Worm (Caenorhabditis elegans): ENCODE results near the gene K07E8.7.

Gene K07E8.7

DNA sequence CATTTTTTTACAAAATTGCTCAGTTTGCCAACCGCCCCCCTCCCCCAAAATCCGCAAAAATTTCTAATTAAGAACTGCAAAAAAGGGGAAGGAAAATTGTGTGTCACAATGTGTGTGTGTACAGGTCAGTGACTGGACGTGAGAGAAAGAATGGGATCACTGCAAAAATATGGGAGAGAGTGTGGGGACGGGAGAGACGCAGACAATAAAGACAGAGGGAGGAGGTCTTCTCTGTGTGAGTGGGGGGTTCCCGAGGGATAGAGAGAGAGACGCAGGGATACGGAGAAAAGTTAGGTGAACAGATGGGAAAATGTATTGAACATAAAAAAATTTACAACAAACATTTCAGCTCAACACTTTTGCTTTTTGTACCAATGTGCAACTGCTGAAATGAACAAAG, 24.2 kb downstream of the K07E8.7 start:
- TF ChIP-seq hlh-8 (tag; optimal IDR thresholded peaks at IDR 0.05), result no peak
- no peak for TF ChIP-seq pros-1 (tag; optimal IDR thresholded peaks at IDR 0.05)
- TF ChIP-seq hlh-6 (tag; optimal IDR thresholded peaks at IDR 0.05), result no peak
- TF ChIP-seq elt-2 (tag; optimal IDR thresholded peaks at IDR 0.05), result no peak
- TF ChIP-seq ceh-48 (tag; optimal IDR thresholded peaks at IDR 0.05), result no peak
- peak; percentile 4 for TF ChIP-seq F13H6.1 (tag; optimal IDR thresholded peaks at IDR 0.05)
- TF ChIP-seq elt-4 (tag; optimal IDR thresholded peaks at IDR 0.05), result no peak
- no peak for TF ChIP-seq hlh-13 (GFP tag; optimal IDR thresholded peaks at IDR 0.05)
- no peak for TF ChIP-seq ceh-22 (tag; optimal IDR thresholded peaks at IDR 0.05)
- no peak for TF ChIP-seq pha-2 (tag; optimal IDR thresholded peaks at IDR 0.05)
- no peak for TF ChIP-seq ceh-14 (tag; optimal IDR thresholded peaks at IDR 0.05)
- peak; percentile 18 for TF ChIP-seq hlh-30 (tag; optimal IDR thresholded peaks at IDR 0.05; ENCODE audit: insufficient read depth)
- no peak for TF ChIP-seq ceh-45 (GFP tag; IDR thresholded peaks at IDR 0.05)
- peak; percentile 75 for TF ChIP-seq unc-55 (GFP tag; optimal IDR thresholded peaks at IDR 0.05)
- no peak for TF ChIP-seq Y22D7AL.16 (tag; optimal IDR thresholded peaks at IDR 0.05)
- TF ChIP-seq pax-1 (tag; optimal IDR thresholded peaks at IDR 0.05), result no peak
- TF ChIP-seq K02D7.2 (tag; optimal IDR thresholded peaks at IDR 0.05), result no peak
- TF ChIP-seq ceh-2 (tag; optimal IDR thresholded peaks at IDR 0.05), result peak; percentile 2
- TF ChIP-seq lin-11 (tag; optimal IDR thresholded peaks at IDR 0.05), result no peak
- no peak for TF ChIP-seq ceh-6 (GFP tag; optimal IDR thresholded peaks at IDR 0.05)
- no peak for TF ChIP-seq fax-1 (tag; optimal IDR thresholded peaks at IDR 0.05)
- TF ChIP-seq sox-4 (tag; optimal IDR thresholded peaks at IDR 0.05), result no peak
- no peak for TF ChIP-seq sox-2 (GFP tag; IDR thresholded peaks at IDR 0.05)
- no peak for TF ChIP-seq fkh-10 (GFP tag; optimal IDR thresholded peaks at IDR 0.05)
- TF ChIP-seq unc-86 (tag; optimal IDR thresholded peaks at IDR 0.05), result no peak
- no peak for TF ChIP-seq gmeb-2 (tag; optimal IDR thresholded peaks at IDR 0.05)
- TF ChIP-seq nfya-1 (tag; optimal IDR thresholded peaks at IDR 0.05), result peak; percentile 62
- TF ChIP-seq madf-2 (tag; optimal IDR thresholded peaks at IDR 0.05), result no peak
- no peak for TF ChIP-seq ceh-18 (tag; optimal IDR thresholded peaks at IDR 0.05)
- TF ChIP-seq eyg-1 (tag; optimal IDR thresholded peaks at IDR 0.05), result no peak
- no peak for TF ChIP-seq tbx-7 (tag; optimal IDR thresholded peaks at IDR 0.05)
- TF ChIP-seq tbx-2 (tag; optimal IDR thresholded peaks at IDR 0.05), result peak; percentile 38
- TF ChIP-seq ceh-34 (tag; optimal IDR thresholded peaks at IDR 0.05), result peak; percentile 27
- TF ChIP-seq unc-42 (tag; optimal IDR thresholded peaks at IDR 0.05), result peak; percentile 12
- no peak for TF ChIP-seq ceh-19 (GFP tag; optimal IDR thresholded peaks at IDR 0.05)
- no peak for TF ChIP-seq dve-1 (tag; optimal IDR thresholded peaks at IDR 0.05)
- TF ChIP-seq ahr-1 (tag; optimal IDR thresholded peaks at IDR 0.05), result no peak
- TF ChIP-seq pat-9 (tag; optimal IDR thresholded peaks at IDR 0.05), result no peak
- peak; percentile 61 for TF ChIP-seq ceh-31 (tag; optimal IDR thresholded peaks at IDR 0.05)

DNA sequence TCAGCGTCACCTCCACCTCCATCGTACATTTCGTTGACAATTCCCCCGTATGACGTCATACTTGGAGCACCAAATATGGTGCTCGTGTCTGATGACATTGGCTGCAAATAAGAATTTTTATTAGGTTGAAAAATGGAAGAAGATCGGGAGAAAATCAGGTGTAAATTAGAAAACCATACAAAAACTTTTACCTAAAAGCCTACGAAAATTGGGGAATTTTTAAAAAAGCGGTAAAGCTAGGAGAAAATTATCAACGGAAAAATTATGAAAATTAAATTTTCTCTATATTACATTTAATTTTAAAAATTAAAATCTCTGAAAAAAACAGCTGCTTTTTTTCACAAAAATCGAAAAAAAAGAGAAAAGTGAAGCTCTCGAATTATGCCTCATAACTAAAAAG, 25.7 kb downstream of the K07E8.7 start, which contains the start of gene T04B8.5:
Gene T04B8.5 (minus strand): TSS at position 101 of the 400 bp plus-strand sequence.
- TF ChIP-seq hlh-30 (tag; optimal IDR thresholded peaks at IDR 0.05; ENCODE audit: insufficient read depth) (no peak), lim-6 (tag; optimal IDR thresholded peaks at IDR 0.05) (no peak), ceh-48 (tag; optimal IDR thresholded peaks at IDR 0.05) (no peak), ceh-19 (GFP tag; optimal IDR thresholded peaks at IDR 0.05) (no peak), sox-4 (tag; optimal IDR thresholded peaks at IDR 0.05) (no peak), unc-42 (tag; optimal IDR thresholded peaks at IDR 0.05) (no peak), C08G9.2 (tag; optimal IDR thresholded peaks at IDR 0.05) (no peak), ceh-2 (tag; optimal IDR thresholded peaks at IDR 0.05) (no peak), ceh-14 (tag; optimal IDR thresholded peaks at IDR 0.05) (no peak), pqm-1 (tag; optimal IDR thresholded peaks at IDR 0.05) (no peak), gmeb-2 (tag; optimal IDR thresholded peaks at IDR 0.05) (no peak), nfya-1 (tag; optimal IDR thresholded peaks at IDR 0.05) (no peak), dmd-4 (tag; optimal IDR thresholded peaks at IDR 0.05; ENCODE audit: borderline replicate concordance) (no peak), ceh-9 (tag; optimal IDR thresholded peaks at IDR 0.05) (no peak), npax-4 (tag; optimal IDR thresholded peaks at IDR 0.05) (no peak), ceh-45 (GFP tag; IDR thresholded peaks at IDR 0.05) (no peak), elt-4 (tag; optimal IDR thresholded peaks at IDR 0.05) (no peak), pag-3 (tag; optimal IDR thresholded peaks at IDR 0.05; ENCODE audit: borderline replicate concordance) (no peak), odd-2 (tag; optimal IDR thresholded peaks at IDR 0.05) (no peak)

Measured in whole organism, late embryonic.